Worm (Caenorhabditis elegans) whole organism, L4 larva: ENCODE results near the gene clec-60.

Experiments
- ama-1 ChIP-seq: fragments of 150-350 bp; optimal IDR thresholded peaks from 2 replicates; lab custom pipeline; 2014; ENCODE audit warnings: inconsistent platforms, mixed read lengths
- ceh-62 ChIP-seq: sonication (generic microtip); optimal IDR thresholded peaks from 2 replicates; lab custom pipeline; 2017; ENCODE audit warnings: missing biosample characterization, missing genetic modification characterization
- lin-13 ChIP-seq: fragments of 150-350 bp; optimal IDR thresholded peaks from 2 replicates; lab custom pipeline; 2014; ENCODE audit warnings: missing biosample characterization, missing genetic modification reagents, missing genetic modification characterization
- lin-39 ChIP-seq: fragments of 150-350 bp; optimal IDR thresholded peaks from 2 replicates; lab custom pipeline; 2014; ENCODE audit warnings: missing biosample characterization, missing genetic modification reagents, missing genetic modification characterization
- nhr-11 ChIP-seq: fragments of 150-350 bp; optimal IDR thresholded peaks from 2 replicates; lab custom pipeline; 2014; ENCODE audit warnings: missing biosample characterization, missing genetic modification characterization

- TF ChIP-seq lin-39 (tag; lab: Kevin White, UChicago): no peak
- TF ChIP-seq nhr-11 (tag; lab: Kevin White, UChicago): no peak
- no peak for TF ChIP-seq lin-13 (GFP tag; lab: Kevin White, UChicago)
- no peak for TF ChIP-seq ama-1 (lab: Kevin White, UChicago)
- TF ChIP-seq ceh-62 (tag; lab: Kevin White, UChicago): no peak
Measured at ce11 chrII:10523031-10523430, 41.4 kb upstream of the clec-60 start.
